Worm (Caenorhabditis elegans): ENCODE measurements around the gene skr-8.
A peak's percentile ranks its signal among the peaks of the same experiment; 100 is the strongest.
"Not testable (repeated sequence)": the region's sequence is repeated elsewhere in the genome, so short reads cannot be mapped to it uniquely, and the experiment has no call there.

skr-8 gene

DNA sequence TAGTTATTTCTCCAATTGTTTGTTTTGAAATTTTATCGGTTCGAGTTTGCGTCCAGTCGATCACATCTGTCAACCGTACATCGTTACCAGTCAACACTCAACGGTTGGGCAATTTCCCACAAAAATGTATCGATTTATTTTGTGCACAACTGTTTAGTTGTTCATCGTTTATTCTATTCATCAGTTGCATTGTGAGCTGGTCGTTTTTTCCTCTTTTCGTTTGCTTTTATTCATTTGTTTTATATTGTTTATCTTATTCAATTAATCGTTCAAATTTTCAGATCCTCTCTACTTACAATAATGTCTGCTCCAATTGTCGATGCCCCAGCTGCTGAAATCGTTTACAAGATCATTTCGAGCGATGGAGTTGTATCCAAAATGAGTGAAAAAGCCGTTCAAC lies 1.3 kb upstream of the skr-8 start, which contains the start of gene skr-12:
skr-12 (plus strand) TSS at position 301 of the 400 bp plus-strand sequence.
- no peak for TF ChIP-seq aly-1 (tag; optimal IDR thresholded peaks at IDR 0.05)
- no peak for TF ChIP-seq F13C5.2 (tag; optimal IDR thresholded peaks at IDR 0.05)
- no peak for TF ChIP-seq ama-1 (optimal IDR thresholded peaks at IDR 0.05)
- no peak for TF ChIP-seq ets-7 (tag; optimal IDR thresholded peaks at IDR 0.05)
- no peak for TF ChIP-seq scrt-1 (GFP tag; IDR thresholded peaks at IDR 0.05)
- TF ChIP-seq hmg-4 (GFP tag; optimal IDR thresholded peaks at IDR 0.05), result no peak
- no peak for TF ChIP-seq hmbx-1 (tag; optimal IDR thresholded peaks at IDR 0.05)
- no peak for TF ChIP-seq ceh-13 (GFP tag; optimal IDR thresholded peaks at IDR 0.05)

- not testable (repeated sequence) for TF ChIP-seq pes-1 (GFP tag; IDR thresholded peaks at IDR 0.05); ama-1 (optimal IDR thresholded peaks at IDR 0.05); sea-1 (GFP tag; conservative IDR thresholded peaks at IDR 0.05)
These were observed 2.4 kb downstream of the skr-8 start, which contains the start of gene skr-9 for ce11 chrIV:17163273-17163672. skr-9 (plus strand) TSS chrIV:17163573.

DNA sequence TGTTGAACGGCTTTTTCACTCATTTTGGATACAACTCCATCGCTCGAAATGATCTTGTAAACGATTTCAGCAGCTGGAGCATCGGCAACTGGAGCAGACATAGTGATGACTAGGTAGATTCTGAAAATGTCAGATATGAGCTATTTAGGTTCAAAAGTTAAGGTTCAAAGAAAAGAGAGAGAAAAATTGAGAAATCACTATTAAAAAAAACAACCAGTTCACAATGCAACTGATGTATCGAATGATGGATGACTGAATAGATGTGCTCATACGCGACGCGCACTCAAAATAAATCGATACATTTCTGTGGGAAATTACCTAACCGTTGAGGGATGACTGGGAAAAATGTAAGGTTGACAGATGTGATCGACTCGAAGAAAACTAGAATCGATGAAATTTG lies 3.1 kb downstream of the skr-8 start, which contains the start of gene skr-13:
skr-13 (minus strand) TSS at position 101 of the 400 bp plus-strand sequence.
- TF ChIP-seq flt-1 (GFP tag; IDR thresholded peaks at IDR 0.05) (no peak), hmg-4 (GFP tag; optimal IDR thresholded peaks at IDR 0.05) (no peak), tbx-37 (GFP tag; conservative IDR thresholded peaks at IDR 0.05) (no peak), ets-7 (tag; optimal IDR thresholded peaks at IDR 0.05) (no peak), hmbx-1 (tag; optimal IDR thresholded peaks at IDR 0.05) (no peak), ceh-36 (tag; optimal IDR thresholded peaks at IDR 0.05) (no peak), B0310.2 (tag; optimal IDR thresholded peaks at IDR 0.05) (no peak), ceh-13 (GFP tag; optimal IDR thresholded peaks at IDR 0.05) (no peak), F13C5.2 (tag; optimal IDR thresholded peaks at IDR 0.05) (no peak), ama-1 (optimal IDR thresholded peaks at IDR 0.05) (no peak), pes-1 (GFP tag; IDR thresholded peaks at IDR 0.05) (no peak), tra-4 (tag; optimal IDR thresholded peaks at IDR 0.05) (no peak), aly-1 (tag; optimal IDR thresholded peaks at IDR 0.05) (no peak), hnd-1 (tag; optimal IDR thresholded peaks at IDR 0.05) (no peak), scrt-1 (GFP tag; IDR thresholded peaks at IDR 0.05) (no peak), sea-1 (GFP tag; conservative IDR thresholded peaks at IDR 0.05) (no peak), tbx-11 (GFP tag; IDR thresholded peaks at IDR 0.05) (no peak)

- peak; percentile 44; the same call in 1 of the 2 replicates for TF ChIP-seq pes-1 (GFP tag; IDR thresholded peaks at IDR 0.05)
These were observed 10.0 kb downstream of the skr-8 start for ce11 chrIV:17155625-17156024.

- no peak for TF ChIP-seq tra-4 (tag; optimal IDR thresholded peaks at IDR 0.05)
- no peak for TF ChIP-seq hmbx-1 (tag; optimal IDR thresholded peaks at IDR 0.05)
- no peak for TF ChIP-seq ceh-13 (GFP tag; optimal IDR thresholded peaks at IDR 0.05)
- TF ChIP-seq hmg-4 (GFP tag; optimal IDR thresholded peaks at IDR 0.05), result no peak
- TF ChIP-seq F13C5.2 (tag; optimal IDR thresholded peaks at IDR 0.05), result no peak
- TF ChIP-seq sea-1 (GFP tag; conservative IDR thresholded peaks at IDR 0.05), result no peak
- no peak for TF ChIP-seq aly-1 (tag; optimal IDR thresholded peaks at IDR 0.05)
- TF ChIP-seq ceh-36 (tag; optimal IDR thresholded peaks at IDR 0.05), result no peak
- no peak for TF ChIP-seq flt-1 (GFP tag; IDR thresholded peaks at IDR 0.05)
- no peak for TF ChIP-seq B0310.2 (tag; optimal IDR thresholded peaks at IDR 0.05)
- TF ChIP-seq ama-1 (optimal IDR thresholded peaks at IDR 0.05), result no peak
- TF ChIP-seq scrt-1 (GFP tag; IDR thresholded peaks at IDR 0.05), result no peak
- no peak for TF ChIP-seq pes-1 (GFP tag; IDR thresholded peaks at IDR 0.05)
- TF ChIP-seq tbx-11 (GFP tag; IDR thresholded peaks at IDR 0.05), result no peak
- no peak for TF ChIP-seq ets-7 (tag; optimal IDR thresholded peaks at IDR 0.05)
- TF ChIP-seq hnd-1 (tag; optimal IDR thresholded peaks at IDR 0.05), result no peak
- no peak for TF ChIP-seq tbx-37 (GFP tag; conservative IDR thresholded peaks at IDR 0.05)
These were observed 12.6 kb downstream of the skr-8 start for ce11 chrIV:17153002-17153401.

ce11 chrIV:17150871-17151270 lies 14.8 kb downstream of the skr-8 start, which contains the start of gene Y116A8C.40:
Y116A8C.40 (minus strand) TSS chrIV:17150971.
- TF ChIP-seq hnd-1 (tag; optimal IDR thresholded peaks at IDR 0.05) (no peak), ama-1 (optimal IDR thresholded peaks at IDR 0.05) (no peak), ceh-13 (GFP tag; optimal IDR thresholded peaks at IDR 0.05) (no peak), hmbx-1 (tag; optimal IDR thresholded peaks at IDR 0.05) (no peak), tra-4 (tag; optimal IDR thresholded peaks at IDR 0.05) (no peak), F13C5.2 (tag; optimal IDR thresholded peaks at IDR 0.05) (no peak), flt-1 (GFP tag; IDR thresholded peaks at IDR 0.05) (no peak), scrt-1 (GFP tag; IDR thresholded peaks at IDR 0.05) (no peak), hmg-4 (GFP tag; optimal IDR thresholded peaks at IDR 0.05) (no peak), B0310.2 (tag; optimal IDR thresholded peaks at IDR 0.05) (no peak), ets-7 (tag; optimal IDR thresholded peaks at IDR 0.05) (no peak), sea-1 (GFP tag; conservative IDR thresholded peaks at IDR 0.05) (no peak), pes-1 (GFP tag; IDR thresholded peaks at IDR 0.05) (no peak), aly-1 (tag; optimal IDR thresholded peaks at IDR 0.05) (no peak), ceh-36 (tag; optimal IDR thresholded peaks at IDR 0.05) (no peak)

ce11 chrIV:17150418-17150817 lies 15.2 kb downstream of the skr-8 start:
- TF ChIP-seq scrt-1 (GFP tag; IDR thresholded peaks at IDR 0.05) (no peak), sea-1 (GFP tag; conservative IDR thresholded peaks at IDR 0.05) (no peak), B0310.2 (tag; optimal IDR thresholded peaks at IDR 0.05) (no peak), hmbx-1 (tag; optimal IDR thresholded peaks at IDR 0.05) (no peak), aly-1 (tag; optimal IDR thresholded peaks at IDR 0.05) (no peak), hnd-1 (tag; optimal IDR thresholded peaks at IDR 0.05) (no peak), tbx-37 (GFP tag; conservative IDR thresholded peaks at IDR 0.05) (no peak), F13C5.2 (tag; optimal IDR thresholded peaks at IDR 0.05) (no peak), ceh-13 (GFP tag; optimal IDR thresholded peaks at IDR 0.05) (no peak), hmg-4 (GFP tag; optimal IDR thresholded peaks at IDR 0.05) (no peak), ceh-36 (tag; optimal IDR thresholded peaks at IDR 0.05) (no peak), flt-1 (GFP tag; IDR thresholded peaks at IDR 0.05) (no peak), tbx-11 (GFP tag; IDR thresholded peaks at IDR 0.05) (no peak), ets-7 (tag; optimal IDR thresholded peaks at IDR 0.05) (no peak)
